Fruit fly (Drosophila melanogaster) whole organism, embryonic: ENCODE data around the gene KdelR.

ENCODE experiments used
- Antp ChIP-seq: fragments of 200-800 bp; sonication (Bioruptor generic); optimal IDR thresholded peaks from 3 replicates; lab custom pipeline; 2016; ENCODE audit warnings: missing biosample characterization, missing genetic modification characterization
- Asciz ChIP-seq: fragments of 200-800 bp; sonication (Bioruptor generic); optimal IDR thresholded peaks from 2 replicates; lab custom pipeline; 2017; ENCODE audit warnings: missing biosample characterization, mild to moderate bottlenecking, missing genetic modification characterization, missing genetic modification reagents
- B-H2 ChIP-seq: fragments of 200-800 bp; sonication (Bioruptor generic); optimal IDR thresholded peaks from 2 replicates; lab custom pipeline; 2018; ENCODE audit warnings: missing biosample characterization, mild to moderate bottlenecking, missing genetic modification characterization
- CG10209 ChIP-seq: fragments of 200-800 bp; sonication (Bioruptor generic); optimal IDR thresholded peaks from 3 replicates; lab custom pipeline; 2017; ENCODE audit warnings: missing biosample characterization, mild to moderate bottlenecking, missing genetic modification characterization, missing genetic modification reagents
- CG10366 ChIP-seq: fragments of 200-800 bp; sonication (Bioruptor generic); IDR thresholded peaks from 2 replicates; pipeline ENCODE4 v1.3.6; 2022; ENCODE audit warnings: missing biosample characterization, missing genetic modification characterization
- CG13424 ChIP-seq: fragments of 200-800 bp; sonication (Bioruptor generic); optimal IDR thresholded peaks from 2 replicates; lab custom pipeline; 2019; ENCODE audit warnings: missing biosample characterization, mild to moderate bottlenecking, missing genetic modification characterization, moderate library complexity
- CG13775 ChIP-seq: fragments of 200-800 bp; sonication (Bioruptor generic); optimal IDR thresholded peaks from 3 replicates; lab custom pipeline; 2017; ENCODE audit warnings: missing biosample characterization, mild to moderate bottlenecking, missing genetic modification characterization
- CG13894 ChIP-seq: fragments of 200-800 bp; sonication (Bioruptor generic); optimal IDR thresholded peaks from 3 replicates; lab custom pipeline; 2018; ENCODE audit warnings: missing biosample characterization, mild to moderate bottlenecking, missing genetic modification characterization, moderate library complexity
- CG14014 ChIP-seq: fragments of 200-800 bp; sonication (Bioruptor generic); IDR thresholded peaks from 2 replicates; pipeline ENCODE4 v1.3.6; 2022; ENCODE audit warnings: missing biosample characterization, missing genetic modification characterization
- CG1602 ChIP-seq: fragments of 200-800 bp; sonication (Bioruptor generic); optimal IDR thresholded peaks from 3 replicates; lab custom pipeline; 2016; ENCODE audit warnings: missing biosample characterization, missing genetic modification characterization
- CG17359 ChIP-seq: fragments of 200-800 bp; sonication (Bioruptor generic); optimal IDR thresholded peaks from 3 replicates; lab custom pipeline; 2018; ENCODE audit warnings: missing biosample characterization, mild to moderate bottlenecking, missing genetic modification characterization, moderate library complexity
- CG17912 ChIP-seq: fragments of 200-800 bp; sonication (Bioruptor generic); optimal IDR thresholded peaks from 2 replicates; lab custom pipeline; 2018; ENCODE audit warnings: missing biosample characterization, mild to moderate bottlenecking, missing genetic modification characterization
- CG2116 ChIP-seq: fragments of 200-800 bp; sonication (Bioruptor generic); optimal IDR thresholded peaks from 3 replicates; lab custom pipeline; 2018; ENCODE audit warnings: missing biosample characterization, mild to moderate bottlenecking, missing genetic modification characterization
- CG30020 ChIP-seq: fragments of 200-800 bp; optimal IDR thresholded peaks from 2 replicates; lab custom pipeline; 2019; ENCODE audit warnings: missing biosample characterization, mild to moderate bottlenecking, missing genetic modification characterization, moderate library complexity
- CG6813 ChIP-seq: fragments of 200-800 bp; sonication (Bioruptor generic); optimal IDR thresholded peaks from 2 replicates; lab custom pipeline; 2017; ENCODE audit warnings: missing biosample characterization, missing genetic modification characterization, mild to moderate bottlenecking, moderate library complexity, missing genetic modification reagents
- CG7745 ChIP-seq: fragments of 200-800 bp; sonication (Bioruptor generic); optimal IDR thresholded peaks from 2 replicates; lab custom pipeline; 2018; ENCODE audit warnings: missing biosample characterization, mild to moderate bottlenecking, missing genetic modification characterization, moderate library complexity
- Dp ChIP-seq: fragments of 200-800 bp; sonication (Bioruptor generic); optimal IDR thresholded peaks from 2 replicates; lab custom pipeline; 2018; ENCODE audit warnings: missing biosample characterization, mild to moderate bottlenecking, missing genetic modification characterization, moderate library complexity
- HLH3B ChIP-seq: fragments of 200-800 bp; sonication (Bioruptor generic); IDR thresholded peaks from 2 replicates; pipeline ENCODE4 v1.3.6; 2022; ENCODE audit warnings: missing biosample characterization, missing genetic modification characterization
- HLH54F ChIP-seq: fragments of 200-800 bp; sonication (Bioruptor generic); optimal IDR thresholded peaks from 3 replicates; lab custom pipeline; 2016; ENCODE audit warnings: missing biosample characterization, missing genetic modification characterization
- Hr3 ChIP-seq: fragments of 200-800 bp; sonication (Bioruptor generic); optimal IDR thresholded peaks from 3 replicates; lab custom pipeline; 2016; ENCODE audit warnings: missing biosample characterization, missing genetic modification characterization
- Kr ChIP-seq: fragments of 200-800 bp; sonication (Bioruptor generic); optimal IDR thresholded peaks from 2 replicates; lab custom pipeline; 2017; ENCODE audit warnings: missing biosample characterization, mild to moderate bottlenecking, missing genetic modification characterization
- NK7.1 ChIP-seq: fragments of 200-800 bp; sonication (Bioruptor generic); optimal IDR thresholded peaks from 3 replicates; lab custom pipeline; 2016; ENCODE audit warnings: missing biosample characterization, missing genetic modification characterization
- Six4 ChIP-seq: fragments of 200-800 bp; sonication (Bioruptor generic); optimal IDR thresholded peaks from 2 replicates; lab custom pipeline; 2016; ENCODE audit warnings: missing biosample characterization, missing genetic modification characterization
- caup ChIP-seq: fragments of 200-800 bp; sonication (Bioruptor generic); optimal IDR thresholded peaks from 3 replicates; lab custom pipeline; 2017; ENCODE audit warnings: missing biosample characterization, mild to moderate bottlenecking, missing genetic modification characterization, moderate library complexity; ENCODE audit not compliant: severe bottlenecking
- corto ChIP-seq: fragments of 200-800 bp; sonication (Bioruptor generic); optimal IDR thresholded peaks from 2 replicates; lab custom pipeline; 2016; ENCODE audit warnings: missing biosample characterization, mild to moderate bottlenecking, missing genetic modification characterization, moderate library complexity
- dati ChIP-seq: fragments of 200-800 bp; sonication (Bioruptor generic); IDR thresholded peaks from 2 replicates; pipeline ENCODE4 v1.3.6; 2022; ENCODE audit warnings: missing biosample characterization, missing genetic modification characterization
- dm ChIP-seq: fragments of 200-800 bp; sonication (Bioruptor generic); optimal IDR thresholded peaks from 3 replicates; lab custom pipeline; 2016; ENCODE audit warnings: missing biosample characterization, missing genetic modification characterization
- lbe ChIP-seq: fragments of 200-800 bp; sonication (Bioruptor generic); optimal IDR thresholded peaks from 2 replicates; lab custom pipeline; 2016; ENCODE audit warnings: missing biosample characterization, mild to moderate bottlenecking, missing genetic modification characterization
- lmd ChIP-seq: fragments of 200-800 bp; sonication (Bioruptor generic); IDR thresholded peaks from 2 replicates; pipeline ENCODE4 v1.3.6; 2022; ENCODE audit warnings: missing biosample characterization, missing genetic modification characterization
- lola ChIP-seq, 3 experiments: fragments of >200 bp in 2 of 3; fragments of 200-800 bp in 1 of 3; sonication (Bioruptor generic) in 1 of 3; optimal IDR thresholded peaks; 2 replicates each; lab custom pipeline; 2017 to 2019; ENCODE audit warnings: missing biosample characterization in 3 of 3, missing genetic modification characterization in 3 of 3, mild to moderate bottlenecking in 1 of 3, moderate library complexity in 1 of 3
- nau ChIP-seq: fragments of 200-800 bp; sonication (Bioruptor generic); optimal IDR thresholded peaks from 3 replicates; lab custom pipeline; 2017; ENCODE audit warnings: missing biosample characterization, mild to moderate bottlenecking, missing genetic modification characterization, missing genetic modification reagents
- pros ChIP-seq: fragments of 200-800 bp; sonication (Bioruptor generic); optimal IDR thresholded peaks from 3 replicates; lab custom pipeline; 2019; ENCODE audit warnings: missing biosample characterization, mild to moderate bottlenecking, missing genetic modification characterization, moderate library complexity
- pum ChIP-seq: fragments of 200-800 bp; sonication (Bioruptor generic); optimal IDR thresholded peaks from 2 replicates; lab custom pipeline; 2016; ENCODE audit warnings: missing biosample characterization, missing genetic modification characterization
- sens ChIP-seq: fragments of 200-800 bp; sonication (Bioruptor generic); peaks from one replicate; lab custom pipeline; 2016; ENCODE audit warnings: missing biosample characterization, missing genetic modification characterization
- sob ChIP-seq: fragments of 200-800 bp; sonication (Bioruptor generic); IDR thresholded peaks from 2 replicates; pipeline ENCODE4 v1.3.6; 2022; ENCODE audit warnings: missing biosample characterization, missing genetic modification characterization
- tgo ChIP-seq: fragments of 200-800 bp; sonication (Bioruptor generic); IDR thresholded peaks from 3 replicates; pipeline ENCODE4 v1.3.6; 2022; ENCODE audit warnings: missing biosample characterization, missing genetic modification characterization
- tll ChIP-seq, 2 experiments: fragments of 200-800 bp in 1 of 2; fragments of >200 bp in 1 of 2; sonication (Bioruptor generic) in 1 of 2; optimal IDR thresholded peaks; 2 replicates each; lab custom pipeline; 2017 to 2019; ENCODE audit warnings: missing biosample characterization in 2 of 2, missing genetic modification characterization in 2 of 2, mild to moderate bottlenecking in 1 of 2, moderate library complexity in 1 of 2
- zfh1 ChIP-seq: fragments of 200-800 bp; sonication (Bioruptor generic); IDR thresholded peaks from 3 replicates; pipeline ENCODE4 v1.3.6; 2022; ENCODE audit warnings: missing biosample characterization, missing genetic modification characterization

Gene KdelR

dm6 chr2L:10387869-10388726, 38.6 kb upstream of the KdelR start, which contains the start of gene da (continued):
- TF ChIP-seq corto (GFP tag; lab: Kevin White, UChicago) (no peak), pros (GFP tag; lab: Kevin White, UChicago) (no peak), CG7745 (no peak), Asciz (GFP tag; lab: Kevin White, UChicago) (peak; percentile 23), Dp (GFP tag; lab: Kevin White, UChicago) (peak; percentile 14), CG1602 (GFP tag; lab: Kevin White, UChicago) (peak; percentile 36), CG13424 (tag; lab: Kevin White, UChicago) (peak; percentile 64), NK7.1 (GFP tag; lab: Kevin White, UChicago) (no peak), lbe (GFP tag; lab: Kevin White, UChicago) (no peak), HLH3B (peak; percentile 52), caup (GFP tag; lab: Kevin White, UChicago) (peak; percentile 69), Antp (peak; percentile 57), Six4 (GFP tag; lab: Kevin White, UChicago) (peak; percentile 15), CG30020 (peak; percentile 99), lola (GFP tag; optimal IDR thresholded peaks at IDR 0.05; lab: Kevin White, UChicago) (peak in 2 of 3 experiments; percentile 42 to 92), CG2116 (GFP tag; lab: Kevin White, UChicago) (peak; percentile 99), zfh1 (GFP tag; lab: Robert Waterston, UW) (peak; percentile 40; the same call in 1 of the 3 replicates), CG17912 (GFP tag; lab: Kevin White, UChicago) (peak; percentile 32), CG14014 (GFP tag; lab: Robert Waterston, UW) (peak; percentile 64; the same call in 1 of the 2 replicates), CG10209 (peak; percentile 52), CG6813 (GFP tag; lab: Kevin White, UChicago) (peak; percentile 52), dati (GFP tag; lab: Robert Waterston, UW) (no peak), dm (GFP tag; lab: Kevin White, UChicago) (peak; percentile 76), B-H2 (GFP tag; lab: Kevin White, UChicago) (peak; percentile 54), sens (peak; percentile 94), tll (GFP tag; optimal IDR thresholded peaks at IDR 0.05; lab: Kevin White, UChicago) (peak in 1 of 2 experiments; percentile 12), sob (GFP tag; lab: Robert Waterston, UW) (peak; percentile 62; the same call in 1 of the 2 replicates), HLH54F (peak; percentile 65), CG10366 (GFP tag; lab: Robert Waterston, UW) (peak; percentile 63; the same call in 1 of the 2 replicates), CG13775 (GFP tag; lab: Kevin White, UChicago) (peak; percentile 49), tgo (GFP tag; lab: Robert Waterston, UW) (peak; percentile 57; the same call in 1 of the 3 replicates), nau (GFP tag; lab: Kevin White, UChicago) (no peak), CG17359 (tag; lab: Kevin White, UChicago) (peak; percentile 68), Kr (GFP tag; lab: Kevin White, UChicago) (no peak), Hr3 (GFP tag; lab: Kevin White, UChicago) (peak; percentile 61), CG13894 (peak; percentile 53), pum (GFP tag; lab: Kevin White, UChicago) (peak; percentile 56), lmd (GFP tag; lab: Robert Waterston, UW) (no peak)
